Worm (Caenorhabditis elegans) whole organism, midembryonic: ENCODE results near the gene Y39A1A.27.

Experiments used
- T22C8.4 ChIP-seq: fragments of 200-800 bp; sonication (Bioruptor generic); IDR thresholded peaks from 2 replicates; pipeline ENCODE4 v1.3.6; 2022; ENCODE audit warnings: missing genetic modification characterization, missing compliant biosample characterization
- cog-1 ChIP-seq: sonication (generic microtip); optimal IDR thresholded peaks from 2 replicates; lab custom pipeline; 2016; ENCODE audit warnings: missing genetic modification characterization, missing compliant biosample characterization
- flt-1 ChIP-seq: fragments of 200-800 bp; sonication (Bioruptor generic); IDR thresholded peaks from 2 replicates; pipeline ENCODE4 v1.3.6; 2022; ENCODE audit warnings: missing genetic modification characterization, missing compliant biosample characterization
- klf-2 ChIP-seq: fragments of 200-800 bp; sonication (Bioruptor generic); conservative IDR thresholded peaks from 2 replicates; pipeline ENCODE4 v1.3.6; 2022; ENCODE audit warnings: missing genetic modification reagents, missing genetic modification characterization, missing compliant biosample characterization
- med-1 ChIP-seq: sonication (generic microtip); optimal IDR thresholded peaks from 2 replicates; lab custom pipeline; 2017; ENCODE audit warnings: missing genetic modification characterization, mild to moderate bottlenecking, missing compliant biosample characterization, antibody characterized with exemption, missing genetic modification reagents; ENCODE audit not compliant: insufficient read depth
- ref-1 ChIP-seq: fragments of 200-800 bp; sonication (Bioruptor generic); conservative IDR thresholded peaks from 2 replicates; pipeline ENCODE4 v1.3.6; 2022; ENCODE audit warnings: missing genetic modification reagents, missing genetic modification characterization, missing compliant biosample characterization
- tab-1 ChIP-seq: fragments of 200-800 bp; sonication (Bioruptor generic); IDR thresholded peaks from 2 replicates; pipeline ENCODE4 v1.3.6; 2022; ENCODE audit warnings: missing genetic modification characterization, missing compliant biosample characterization
- ztf-23 ChIP-seq: fragments of 200-800 bp; sonication (Bioruptor generic); IDR thresholded peaks from 2 replicates; pipeline ENCODE4 v1.3.6; 2022; ENCODE audit warnings: missing genetic modification reagents, missing genetic modification characterization, missing compliant biosample characterization
- ztf-29 ChIP-seq: fragments of 200-800 bp; sonication (Bioruptor generic); IDR thresholded peaks from 2 replicates; pipeline ENCODE4 v1.3.6; 2022; ENCODE audit warnings: missing genetic modification reagents, missing genetic modification characterization, missing compliant biosample characterization

DNA sequence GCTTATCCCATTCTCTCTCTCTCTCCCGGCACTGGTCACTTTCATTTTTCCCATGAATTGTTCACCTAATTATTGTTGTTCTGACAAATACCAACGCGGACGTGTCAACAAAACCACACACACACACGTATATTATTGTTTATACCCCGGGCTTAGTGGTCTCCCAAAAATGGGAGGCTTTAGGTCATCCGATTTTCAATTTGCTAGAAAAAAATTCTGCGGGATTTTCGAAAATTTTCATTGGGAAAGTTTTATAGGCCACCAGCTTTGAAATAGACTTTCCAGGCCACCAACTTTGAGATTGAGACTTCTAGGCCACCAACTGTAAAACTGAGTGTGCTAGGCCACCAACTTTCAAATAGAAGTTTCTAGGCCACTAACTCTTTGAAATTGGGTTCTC lies 838 bp upstream of the Y39A1A.27 start:
- TF ChIP-seq flt-1 (GFP tag; lab: Robert Waterston, UW) (no peak), T22C8.4 (GFP tag; lab: Robert Waterston, UW) (no peak), med-1 (GFP tag; lab: Kevin White, UChicago) (no peak), ztf-23 (GFP tag; lab: Robert Waterston, UW) (no peak), klf-2 (GFP tag; lab: Robert Waterston, UW) (no peak), ztf-29 (GFP tag; lab: Robert Waterston, UW) (no peak), ref-1 (GFP tag; lab: Robert Waterston, UW) (no peak), cog-1 (no peak), tab-1 (GFP tag; lab: Robert Waterston, UW) (no peak)
